Worm (Caenorhabditis elegans): ENCODE results near the gene nhr-162.

DNA sequence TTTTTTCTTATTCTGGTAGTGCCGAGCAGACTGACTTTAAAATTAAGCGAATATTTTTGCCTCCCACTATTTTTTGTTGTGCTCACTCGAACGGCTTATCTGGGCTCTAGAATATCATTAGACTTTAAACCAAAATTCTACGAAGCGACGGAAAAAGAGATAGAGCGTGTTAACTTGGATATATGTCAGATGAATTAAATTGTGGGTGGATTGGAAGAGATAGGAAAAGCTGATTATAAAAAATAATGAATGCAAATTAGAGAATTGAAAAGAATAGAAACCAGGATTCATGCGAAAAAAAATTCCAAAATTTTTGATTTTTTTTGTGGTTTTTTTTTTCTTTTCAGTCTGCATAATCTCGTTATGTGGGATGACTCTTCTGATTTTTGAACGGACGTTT is 30.1 kb upstream of the nhr-162 start, which contains the start of gene F20A1.4:
- TF ChIP-seq unc-39 (tag; optimal IDR thresholded peaks at IDR 0.05): no peak
- TF ChIP-seq nfya-1 (tag; optimal IDR thresholded peaks at IDR 0.05; ENCODE audit: insufficient read depth): no peak
- TF ChIP-seq tbx-2 (tag; optimal IDR thresholded peaks at IDR 0.05): no peak
- no peak for TF ChIP-seq ztf-11 (tag; optimal IDR thresholded peaks at IDR 0.05)
- TF ChIP-seq nhr-11 (tag; optimal IDR thresholded peaks at IDR 0.05): no peak
- no peak for TF ChIP-seq fos-1 (tag; optimal IDR thresholded peaks at IDR 0.05)
- TF ChIP-seq fkh-2 (tag; optimal IDR thresholded peaks at IDR 0.05): no peak
- TF ChIP-seq skn-1 (tag; optimal IDR thresholded peaks at IDR 0.05): no peak
- no peak for TF ChIP-seq ceh-16 (tag; optimal IDR thresholded peaks at IDR 0.05)

Data from whole organism, L3 larva.